Fruit fly (Drosophila melanogaster) whole organism, embryonic: Measurements from ENCODE around the gene shv.

Source experiments
- CG10959 ChIP-seq: fragments of 200-800 bp; sonication (Bioruptor generic); IDR thresholded peaks from 2 replicates; pipeline ENCODE4 v1.3.6; 2022; ENCODE audit warnings: missing biosample characterization, missing genetic modification characterization
- CG10979 ChIP-seq: fragments of 200-800 bp; sonication (Bioruptor generic); optimal IDR thresholded peaks from 2 replicates; lab custom pipeline; 2018; ENCODE audit warnings: missing biosample characterization, mild to moderate bottlenecking, missing genetic modification characterization, moderate library complexity
- CG11247 ChIP-seq: fragments of 200-800 bp; sonication (Bioruptor generic); IDR thresholded peaks from 2 replicates; pipeline ENCODE4 v1.3.6; 2022; ENCODE audit warnings: missing biosample characterization, missing genetic modification characterization
- CG11398 ChIP-seq: fragments of 200-800 bp; sonication (Bioruptor generic); optimal IDR thresholded peaks from 2 replicates; lab custom pipeline; 2016; ENCODE audit warnings: missing biosample characterization, missing genetic modification characterization
- CG11560 ChIP-seq: fragments of 200-800 bp; sonication (Bioruptor generic); IDR thresholded peaks from 3 replicates; pipeline ENCODE4 v1.3.6; 2022; ENCODE audit warnings: missing biosample characterization, missing genetic modification characterization
- CG11695 ChIP-seq: fragments of 200-800 bp; sonication (Bioruptor generic); IDR thresholded peaks from 3 replicates; pipeline ENCODE4 v1.3.6; 2022; ENCODE audit warnings: missing biosample characterization, missing genetic modification characterization
- CG12071 ChIP-seq: fragments of 200-800 bp; sonication (Bioruptor generic); optimal IDR thresholded peaks from 3 replicates; lab custom pipeline; 2018; ENCODE audit warnings: missing biosample characterization, mild to moderate bottlenecking, missing genetic modification characterization
- CG12104 ChIP-seq: fragments of 200-800 bp; sonication (Bioruptor generic); optimal IDR thresholded peaks from 3 replicates; lab custom pipeline; 2016; ENCODE audit warnings: missing biosample characterization, missing genetic modification characterization
- CG17361 ChIP-seq: fragments of 200-800 bp; sonication (Bioruptor generic); IDR thresholded peaks from 3 replicates; pipeline ENCODE4 v1.3.6; 2022; ENCODE audit warnings: missing biosample characterization, missing genetic modification characterization
- CG17612 ChIP-seq: fragments of 200-800 bp; sonication (Bioruptor generic); IDR thresholded peaks from 2 replicates; pipeline ENCODE4 v1.3.6; 2022; ENCODE audit warnings: missing biosample characterization, missing genetic modification characterization
- CG18599 ChIP-seq: fragments of 200-800 bp; sonication (Bioruptor generic); optimal IDR thresholded peaks from 3 replicates; lab custom pipeline; 2017; ENCODE audit warnings: missing biosample characterization, missing genetic modification characterization, mild to moderate bottlenecking, moderate library complexity, missing genetic modification reagents
- CG2120 ChIP-seq: fragments of 200-800 bp; sonication (Bioruptor generic); optimal IDR thresholded peaks from 3 replicates; lab custom pipeline; 2016; ENCODE audit warnings: missing biosample characterization, missing genetic modification characterization
- CG31388 ChIP-seq: fragments of 200-800 bp; sonication (Bioruptor generic); optimal IDR thresholded peaks from 2 replicates; lab custom pipeline; 2016; ENCODE audit warnings: missing biosample characterization, missing genetic modification characterization
- CG31441 ChIP-seq: fragments of 200-800 bp; sonication (Bioruptor generic); IDR thresholded peaks from 2 replicates; pipeline ENCODE4 v1.3.6; 2022; ENCODE audit warnings: missing biosample characterization, missing genetic modification characterization
- CG3163 ChIP-seq: fragments of 200-800 bp; sonication (Bioruptor generic); optimal IDR thresholded peaks from 3 replicates; lab custom pipeline; 2016; ENCODE audit warnings: missing biosample characterization, missing genetic modification characterization
- CG32767 ChIP-seq: fragments of 200-800 bp; sonication (Bioruptor generic); IDR thresholded peaks from 2 replicates; pipeline ENCODE4 v1.3.6; 2022; ENCODE audit warnings: missing biosample characterization, missing genetic modification characterization
- CG3407 ChIP-seq: fragments of 200-800 bp; sonication (Bioruptor generic); optimal IDR thresholded peaks from 2 replicates; lab custom pipeline; 2018; ENCODE audit warnings: missing biosample characterization, mild to moderate bottlenecking, missing genetic modification characterization
- CG5245 ChIP-seq: fragments of 200-800 bp; sonication (Bioruptor generic); optimal IDR thresholded peaks from 3 replicates; lab custom pipeline; 2016; ENCODE audit warnings: missing biosample characterization, missing genetic modification characterization
- CG6791 ChIP-seq: fragments of 200-800 bp; sonication (Bioruptor generic); IDR thresholded peaks from 3 replicates; pipeline ENCODE4 v1.3.6; 2022; ENCODE audit warnings: missing biosample characterization, missing genetic modification characterization; ENCODE audit not compliant: partially characterized antibody
- CG8765 ChIP-seq: fragments of 200-800 bp; sonication (Bioruptor generic); IDR thresholded peaks from 2 replicates; pipeline ENCODE4 v1.3.6; 2022; ENCODE audit warnings: missing biosample characterization, missing genetic modification characterization
- CkIIα-i1 ChIP-seq: fragments of 200-800 bp; sonication (Bioruptor generic); IDR thresholded peaks from 2 replicates; pipeline ENCODE4 v1.3.6; 2022; ENCODE audit warnings: missing biosample characterization, missing genetic modification characterization
- Ets65A ChIP-seq: fragments of 200-800 bp; sonication (Bioruptor generic); peaks from one replicate; lab custom pipeline; 2016; ENCODE audit warnings: missing biosample characterization, missing genetic modification characterization
- Lhr ChIP-seq: fragments of 200-800 bp; sonication (Bioruptor generic); optimal IDR thresholded peaks from 3 replicates; lab custom pipeline; 2017; ENCODE audit warnings: mild to moderate bottlenecking, missing biosample characterization, missing genetic modification reagents, missing genetic modification characterization
- Med ChIP-seq: fragments of 200-800 bp; sonication (Bioruptor generic); peaks from one replicate; lab custom pipeline; 2016; ENCODE audit warnings: missing biosample characterization, missing genetic modification characterization, mild to moderate bottlenecking, inconsistent platforms, moderate library complexity
- Meics ChIP-seq: fragments of 200-800 bp; sonication (Bioruptor generic); optimal IDR thresholded peaks from 2 replicates; lab custom pipeline; 2017; ENCODE audit warnings: missing biosample characterization, mild to moderate bottlenecking, missing genetic modification characterization
- Mrtf ChIP-seq: fragments of 200-800 bp; sonication (Bioruptor generic); IDR thresholded peaks from 3 replicates; pipeline ENCODE4 v1.3.6; 2022; ENCODE audit warnings: missing biosample characterization, missing genetic modification characterization
- Optix ChIP-seq: fragments of 200-800 bp; sonication (Bioruptor generic); IDR thresholded peaks from 3 replicates; pipeline ENCODE4 v1.3.6; 2022; ENCODE audit warnings: missing biosample characterization, missing genetic modification characterization
- Side ChIP-seq: fragments of 200-800 bp; sonication (Bioruptor generic); optimal IDR thresholded peaks from 2 replicates; lab custom pipeline; 2016; ENCODE audit warnings: missing biosample characterization, missing genetic modification characterization
- Sin3A ChIP-seq: fragments of >200 bp; optimal IDR thresholded peaks from 2 replicates; lab custom pipeline; 2018
- abd-A ChIP-seq: fragments of 200-800 bp; sonication (Bioruptor generic); optimal IDR thresholded peaks from 3 replicates; lab custom pipeline; 2019; ENCODE audit warnings: missing biosample characterization, mild to moderate bottlenecking, missing genetic modification characterization, moderate library complexity
- az2 ChIP-seq: fragments of 200-800 bp; sonication (Bioruptor generic); optimal IDR thresholded peaks from 3 replicates; lab custom pipeline; 2016; ENCODE audit warnings: missing biosample characterization, missing genetic modification characterization
- bbx ChIP-seq: fragments of 200-800 bp; sonication (Bioruptor generic); IDR thresholded peaks from 2 replicates; pipeline ENCODE4 v1.3.6; 2022; ENCODE audit warnings: missing biosample characterization, missing genetic modification characterization; ENCODE audit not compliant: partially characterized antibody
- bsh ChIP-seq, 2 experiments: fragments of 200-800 bp; sonication (Bioruptor generic); optimal IDR thresholded peaks; 2 replicates each; lab custom pipeline; 2017 to 2018; ENCODE audit warnings: mild to moderate bottlenecking in 2 of 2, missing biosample characterization in 2 of 2, missing genetic modification characterization in 2 of 2, moderate library complexity in 1 of 2
- btn ChIP-seq: fragments of 200-800 bp; sonication (Bioruptor generic); optimal IDR thresholded peaks from 2 replicates; lab custom pipeline; 2016; ENCODE audit warnings: missing biosample characterization, missing genetic modification characterization
- cad ChIP-seq: fragments of >200 bp; optimal IDR thresholded peaks from 2 replicates; lab custom pipeline; 2017; ENCODE audit warnings: missing biosample characterization, missing genetic modification characterization
- ci ChIP-seq: fragments of 200-800 bp; sonication (Bioruptor generic); IDR thresholded peaks from 3 replicates; pipeline ENCODE4 v1.3.6; 2022; ENCODE audit warnings: missing biosample characterization, missing genetic modification characterization
- da ChIP-seq: fragments of 200-800 bp; sonication (Bioruptor generic); optimal IDR thresholded peaks from 2 replicates; lab custom pipeline; 2016; ENCODE audit warnings: missing biosample characterization, missing genetic modification characterization
- dati ChIP-seq: fragments of 200-800 bp; sonication (Bioruptor generic); IDR thresholded peaks from 2 replicates; pipeline ENCODE4 v1.3.6; 2022; ENCODE audit warnings: missing biosample characterization, missing genetic modification characterization
- dmrt99B ChIP-seq: fragments of 200-800 bp; sonication (Bioruptor generic); optimal IDR thresholded peaks from 2 replicates; lab custom pipeline; 2018; ENCODE audit warnings: missing biosample characterization, mild to moderate bottlenecking, missing genetic modification characterization, moderate library complexity
- eyg ChIP-seq: fragments of 200-800 bp; sonication (Bioruptor generic); optimal IDR thresholded peaks from 3 replicates; lab custom pipeline; 2016; ENCODE audit warnings: missing biosample characterization, missing genetic modification characterization
- gem ChIP-seq: fragments of 200-800 bp; sonication (Bioruptor generic); optimal IDR thresholded peaks from 2 replicates; lab custom pipeline; 2019; ENCODE audit warnings: missing biosample characterization, mild to moderate bottlenecking, missing genetic modification characterization, moderate library complexity
- grn ChIP-seq: fragments of 200-800 bp; sonication (Bioruptor generic); optimal IDR thresholded peaks from 3 replicates; lab custom pipeline; 2017; ENCODE audit warnings: missing biosample characterization, missing genetic modification characterization
- gro ChIP-seq: fragments of 200-800 bp; sonication (Bioruptor generic); optimal IDR thresholded peaks from 2 replicates; lab custom pipeline; 2016; ENCODE audit warnings: missing biosample characterization, missing genetic modification characterization
- lab ChIP-seq: fragments of 200-800 bp; sonication (Bioruptor generic); optimal IDR thresholded peaks from 3 replicates; lab custom pipeline; 2017; ENCODE audit warnings: missing biosample characterization, missing genetic modification characterization, mild to moderate bottlenecking, moderate library complexity, missing genetic modification reagents
- lilli ChIP-seq: fragments of 200-800 bp; sonication (Bioruptor generic); optimal IDR thresholded peaks from 3 replicates; lab custom pipeline; 2016; ENCODE audit warnings: missing biosample characterization, missing genetic modification characterization
- nmo ChIP-seq: fragments of 200-800 bp; sonication (Bioruptor generic); optimal IDR thresholded peaks from 2 replicates; lab custom pipeline; 2018; ENCODE audit warnings: missing biosample characterization, mild to moderate bottlenecking, missing genetic modification characterization, moderate library complexity
- org-1 ChIP-seq: fragments of 200-800 bp; sonication (Bioruptor generic); optimal IDR thresholded peaks from 2 replicates; lab custom pipeline; 2017; ENCODE audit warnings: missing biosample characterization, missing genetic modification characterization
- psq ChIP-seq: fragments of 200-800 bp; sonication (Bioruptor generic); optimal IDR thresholded peaks from 2 replicates; lab custom pipeline; 2017; ENCODE audit warnings: missing biosample characterization, missing genetic modification characterization
- row ChIP-seq: fragments of 200-800 bp; sonication (Bioruptor generic); IDR thresholded peaks from 3 replicates; pipeline ENCODE4 v1.3.6; 2022; ENCODE audit warnings: missing biosample characterization, missing genetic modification characterization
- tgo ChIP-seq: fragments of 200-800 bp; sonication (Bioruptor generic); IDR thresholded peaks from 3 replicates; pipeline ENCODE4 v1.3.6; 2022; ENCODE audit warnings: missing biosample characterization, missing genetic modification characterization
- toy ChIP-seq: fragments of 200-800 bp; sonication (Bioruptor generic); IDR thresholded peaks from 2 replicates; pipeline ENCODE4 v1.3.6; 2022; ENCODE audit warnings: missing biosample characterization, missing genetic modification characterization
- wek ChIP-seq: fragments of 200-800 bp; sonication (Bioruptor generic); optimal IDR thresholded peaks from 3 replicates; lab custom pipeline; 2018; ENCODE audit warnings: missing biosample characterization, mild to moderate bottlenecking, missing genetic modification characterization, moderate library complexity
- z ChIP-seq: fragments of 200-800 bp; sonication (Bioruptor generic); IDR thresholded peaks from 3 replicates; pipeline ENCODE4 v1.3.6; 2022; ENCODE audit warnings: missing biosample characterization, missing genetic modification characterization

Gene shv

dm6 chr2L:471021-471479 lies 18.1 kb downstream of the shv start:
- no peak for TF ChIP-seq CG6791 (GFP tag; lab: Robert Waterston, UW)
- no peak for TF ChIP-seq CG8765 (GFP tag; lab: Robert Waterston, UW)
- 0 out of 3 replicates have a peak, but pooled peaks have one; percentile 32 for TF ChIP-seq z (GFP tag; lab: Robert Waterston, UW)
- TF ChIP-seq az2 (GFP tag; lab: Kevin White, UChicago): peak; percentile 39
- no peak for TF ChIP-seq grn (GFP tag; lab: Kevin White, UChicago)
- TF ChIP-seq tgo (GFP tag; lab: Robert Waterston, UW): 0 out of 3 replicates have a peak, but pooled peaks have one; percentile 74
- TF ChIP-seq CkIIα-i1 (GFP tag; lab: Robert Waterston, UW): no peak
- no peak for TF ChIP-seq CG11398 (GFP tag; lab: Kevin White, UChicago)
- no peak for TF ChIP-seq wek (GFP tag; lab: Kevin White, UChicago)
- TF ChIP-seq ci (GFP tag; lab: Robert Waterston, UW): no peak
- no peak for TF ChIP-seq Sin3A
- TF ChIP-seq CG17612 (GFP tag; lab: Robert Waterston, UW): no peak
- TF ChIP-seq Side (GFP tag; lab: Kevin White, UChicago): no peak
- TF ChIP-seq CG10959: no peak
- no peak for TF ChIP-seq toy
- TF ChIP-seq cad (GFP tag; lab: Kevin White, UChicago): no peak
- peak; percentile 83 for TF ChIP-seq dmrt99B (tag; lab: Kevin White, UChicago)
- TF ChIP-seq Ets65A (GFP tag; lab: Kevin White, UChicago): no peak
- no peak for TF ChIP-seq Mrtf (GFP tag; lab: Robert Waterston, UW)
- no peak for TF ChIP-seq eyg (GFP tag; lab: Kevin White, UChicago)
- TF ChIP-seq bbx (GFP tag; lab: Robert Waterston, UW): no peak
- no peak for TF ChIP-seq CG5245 (GFP tag; lab: Kevin White, UChicago)
- TF ChIP-seq CG17361 (GFP tag; lab: Robert Waterston, UW): no peak; the same call in 2 of the 3 replicates
- TF ChIP-seq CG11247 (GFP tag; lab: Robert Waterston, UW): no peak
- peak; percentile 76 for TF ChIP-seq nmo (GFP tag; lab: Kevin White, UChicago)
- TF ChIP-seq org-1 (GFP tag; lab: Kevin White, UChicago): peak; percentile 51
- no peak for TF ChIP-seq CG11695 (GFP tag; lab: Robert Waterston, UW)
- peak; percentile 73 for TF ChIP-seq CG10979
- no peak for TF ChIP-seq Med
- TF ChIP-seq CG31388 (GFP tag; lab: Kevin White, UChicago): no peak
- peak; percentile 25 for TF ChIP-seq CG12104
- peak; percentile 76 for TF ChIP-seq lab (GFP tag; lab: Kevin White, UChicago)
- TF ChIP-seq bsh (GFP tag; optimal IDR thresholded peaks at IDR 0.05; lab: Kevin White, UChicago): peak in 1 of 2 experiments; percentile 77
- no peak for TF ChIP-seq abd-A (tag; lab: Kevin White, UChicago)
- no peak for TF ChIP-seq CG31441 (GFP tag; lab: Robert Waterston, UW)
- peak; percentile 92 for TF ChIP-seq gem (tag; lab: Kevin White, UChicago)
- no peak for TF ChIP-seq CG3163 (GFP tag; lab: Kevin White, UChicago)
- no peak for TF ChIP-seq CG12071
- TF ChIP-seq Optix (GFP tag; lab: Robert Waterston, UW): no peak
- no peak for TF ChIP-seq CG2120 (GFP tag; lab: Kevin White, UChicago)
- TF ChIP-seq Meics (GFP tag; lab: Kevin White, UChicago): peak; percentile 64
- TF ChIP-seq btn (GFP tag; lab: Kevin White, UChicago): no peak
- TF ChIP-seq CG11560 (tag; lab: Robert Waterston, UW): no peak
- TF ChIP-seq dati (GFP tag; lab: Robert Waterston, UW): no peak
- no peak for TF ChIP-seq psq (GFP tag; lab: Kevin White, UChicago)
- TF ChIP-seq row (GFP tag; lab: Robert Waterston, UW): no peak
- no peak for TF ChIP-seq da
- TF ChIP-seq Lhr (GFP tag; lab: Kevin White, UChicago): no peak
- peak; percentile 53 for TF ChIP-seq CG3407 (GFP tag; lab: Kevin White, UChicago)
- TF ChIP-seq CG32767 (GFP tag; lab: Robert Waterston, UW): no peak
- peak; percentile 80 for TF ChIP-seq CG18599 (GFP tag; lab: Kevin White, UChicago)
- TF ChIP-seq gro (GFP tag; lab: Kevin White, UChicago): no peak
- TF ChIP-seq lilli (GFP tag; lab: Kevin White, UChicago): no peak
